Worm (Caenorhabditis elegans) whole organism, young adult: ENCODE results near the gene emb-30.

Experiments
- C06A6.2 ChIP-seq: fragments of 200-800 bp; sonication (Bioruptor generic); conservative IDR thresholded peaks from 2 replicates; pipeline ENCODE4 v1.3.6; 2022; ENCODE audit warnings: missing genetic modification characterization, missing compliant biosample characterization
- F23B12.7 ChIP-seq: sonication (generic microtip); optimal IDR thresholded peaks from 2 replicates; lab custom pipeline; 2017; ENCODE audit warnings: missing genetic modification characterization, mild to moderate bottlenecking, missing compliant biosample characterization, antibody characterized with exemption, moderate library complexity; ENCODE audit not compliant: insufficient read depth
- F39B2.1 ChIP-seq: fragments of 200-800 bp; sonication (Bioruptor generic); IDR thresholded peaks from 2 replicates; pipeline ENCODE4 v1.3.6; 2022; ENCODE audit warnings: missing genetic modification reagents, missing genetic modification characterization, missing compliant biosample characterization
- F49E8.2 ChIP-seq: sonication (generic microtip); optimal IDR thresholded peaks from 3 replicates; lab custom pipeline; 2017; ENCODE audit warnings: missing genetic modification characterization, mild to moderate bottlenecking, missing compliant biosample characterization, antibody characterized with exemption, moderate library complexity; ENCODE audit not compliant: insufficient read depth
- F57A8.1 ChIP-seq: fragments of 200-800 bp; sonication (Bioruptor generic); optimal IDR thresholded peaks from 2 replicates; lab custom pipeline; 2018; ENCODE audit warnings: mild to moderate bottlenecking, missing genetic modification characterization, moderate library complexity, missing compliant biosample characterization
- F57C9.4 ChIP-seq: sonication (generic microtip); optimal IDR thresholded peaks from 2 replicates; lab custom pipeline; 2017; ENCODE audit warnings: mild to moderate bottlenecking, missing genetic modification characterization, missing compliant biosample characterization
- K11D2.4 ChIP-seq: fragments of 200-800 bp; sonication (Bioruptor generic); IDR thresholded peaks from 2 replicates; pipeline ENCODE4 v1.3.6; 2022; ENCODE audit warnings: missing genetic modification reagents, missing genetic modification characterization, missing compliant biosample characterization
- T07F8.4 ChIP-seq: sonication (generic microtip); optimal IDR thresholded peaks from 2 replicates; lab custom pipeline; 2016; ENCODE audit warnings: mild to moderate bottlenecking, missing genetic modification characterization, moderate library complexity, missing compliant biosample characterization
- Y67H2A.10 ChIP-seq: fragments of 200-800 bp; sonication (Bioruptor generic); conservative IDR thresholded peaks from 2 replicates; pipeline ENCODE4 v1.3.6; 2022; ENCODE audit warnings: missing genetic modification reagents, missing genetic modification characterization, missing compliant biosample characterization
- aptf-2 ChIP-seq: fragments of 200-800 bp; sonication (Bioruptor generic); conservative IDR thresholded peaks from 2 replicates; pipeline ENCODE4 v1.3.6; 2022; ENCODE audit warnings: missing genetic modification reagents, missing genetic modification characterization, missing compliant biosample characterization
- aptf-3 ChIP-seq: fragments of 200-800 bp; sonication (Bioruptor generic); IDR thresholded peaks from 2 replicates; pipeline ENCODE4 v1.3.6; 2022; ENCODE audit warnings: missing genetic modification characterization, missing compliant biosample characterization
- atf-7 ChIP-seq: sonication (generic microtip); optimal IDR thresholded peaks from 2 replicates; lab custom pipeline; 2017; ENCODE audit warnings: mild to moderate bottlenecking, missing genetic modification characterization, missing compliant biosample characterization
- attf-3 ChIP-seq: fragments of 200-800 bp; sonication (Bioruptor generic); conservative IDR thresholded peaks from 2 replicates; pipeline ENCODE4 v1.3.6; 2022; ENCODE audit warnings: missing genetic modification reagents, missing genetic modification characterization, missing compliant biosample characterization
- attf-5 ChIP-seq: fragments of 200-800 bp; sonication (Bioruptor generic); optimal IDR thresholded peaks from 2 replicates; lab custom pipeline; 2018; ENCODE audit warnings: mild to moderate bottlenecking, missing genetic modification characterization, missing compliant biosample characterization
- bed-2 ChIP-seq: fragments of 200-800 bp; sonication (Bioruptor generic); IDR thresholded peaks from 2 replicates; pipeline ENCODE4 v1.3.6; 2022; ENCODE audit warnings: missing genetic modification reagents, missing genetic modification characterization, missing compliant biosample characterization
- cebp-2 ChIP-seq: fragments of 200-800 bp; sonication (Bioruptor generic); IDR thresholded peaks from 2 replicates; pipeline ENCODE4 v1.3.6; 2022; ENCODE audit warnings: missing genetic modification characterization, missing compliant biosample characterization
- ceh-40 ChIP-seq: fragments of 200-800 bp; sonication (Bioruptor generic); IDR thresholded peaks from 2 replicates; pipeline ENCODE4 v1.3.6; 2022; ENCODE audit warnings: missing genetic modification characterization, missing compliant biosample characterization
- ceh-79 ChIP-seq: sonication (generic microtip); optimal IDR thresholded peaks from 2 replicates; lab custom pipeline; 2017; ENCODE audit warnings: mild to moderate bottlenecking, missing genetic modification characterization, missing compliant biosample characterization
- ceh-91 ChIP-seq: fragments of 200-800 bp; sonication (Bioruptor generic); IDR thresholded peaks from 2 replicates; pipeline ENCODE4 v1.3.6; 2022; ENCODE audit warnings: missing genetic modification reagents, missing genetic modification characterization, missing compliant biosample characterization
- die-1 ChIP-seq: sonication (generic microtip); optimal IDR thresholded peaks from 2 replicates; lab custom pipeline; 2016; ENCODE audit warnings: missing genotype, mild to moderate bottlenecking, missing genetic modification characterization, missing compliant biosample characterization
- dox-1 ChIP-seq: fragments of 200-800 bp; sonication (Bioruptor generic); IDR thresholded peaks from 2 replicates; pipeline ENCODE4 v1.3.6; 2022; ENCODE audit warnings: missing genetic modification reagents, missing genetic modification characterization, missing compliant biosample characterization
- egl-44 ChIP-seq: fragments of 200-800 bp; sonication (Bioruptor generic); IDR thresholded peaks from 2 replicates; pipeline ENCODE4 v1.3.6; 2022; ENCODE audit warnings: missing genetic modification reagents, missing genetic modification characterization, missing compliant biosample characterization
- ets-4 ChIP-seq: fragments of 200-800 bp; sonication (Bioruptor generic); optimal IDR thresholded peaks from 2 replicates; lab custom pipeline; 2018; ENCODE audit warnings: mild to moderate bottlenecking, missing genetic modification characterization, missing compliant biosample characterization
- gei-17 ChIP-seq: fragments of 200-800 bp; sonication (Bioruptor generic); optimal IDR thresholded peaks from 2 replicates; lab custom pipeline; 2018; ENCODE audit warnings: mild to moderate bottlenecking, missing genetic modification characterization, missing compliant biosample characterization
- him-1 ChIP-seq: sonication (generic microtip); optimal IDR thresholded peaks from 2 replicates; lab custom pipeline; 2016; ENCODE audit warnings: missing genotype, missing genetic modification reagents, missing genetic modification characterization, missing compliant biosample characterization
- hlh-26 ChIP-seq: fragments of 200-800 bp; sonication (Bioruptor generic); conservative IDR thresholded peaks from 2 replicates; pipeline ENCODE4 v1.3.6; 2022; ENCODE audit warnings: missing genetic modification reagents, missing genetic modification characterization, missing compliant biosample characterization
- hrde-1 ChIP-seq: sonication (generic microtip); optimal IDR thresholded peaks from 2 replicates; lab custom pipeline; 2016; ENCODE audit warnings: missing genetic modification characterization, mild to moderate bottlenecking, missing compliant biosample characterization, moderate library complexity, missing genotype, missing genetic modification reagents, borderline replicate concordance
- let-607 ChIP-seq, 2 experiments: fragments of 200-800 bp in 1 of 2; sonication (Bioruptor generic) in 1 of 2; sonication (generic microtip) in 1 of 2; optimal IDR thresholded peaks; 2 replicates each; lab custom pipeline; 2016 to 2018; ENCODE audit warnings: mild to moderate bottlenecking in 2 of 2, missing compliant biosample characterization in 2 of 2, missing genetic modification characterization in 2 of 2, moderate library complexity in 2 of 2, missing genotype in 1 of 2
- lsl-1 ChIP-seq: fragments of 200-800 bp; sonication (Bioruptor generic); optimal IDR thresholded peaks from 2 replicates; lab custom pipeline; 2018; ENCODE audit warnings: mild to moderate bottlenecking, missing genetic modification characterization, moderate library complexity, missing compliant biosample characterization
- lsy-27 ChIP-seq: sonication (generic microtip); optimal IDR thresholded peaks from 2 replicates; lab custom pipeline; 2017; ENCODE audit warnings: missing genetic modification characterization, mild to moderate bottlenecking, missing compliant biosample characterization, antibody characterized with exemption, missing genotype, borderline replicate concordance; ENCODE audit not compliant: insufficient read depth
- mel-28 ChIP-seq: sonication (generic microtip); optimal IDR thresholded peaks from 2 replicates; lab custom pipeline; 2016; ENCODE audit warnings: borderline replicate concordance, mild to moderate bottlenecking, missing genetic modification characterization, missing compliant biosample characterization
- nfya-1 ChIP-seq: sonication (generic microtip); optimal IDR thresholded peaks from 2 replicates; lab custom pipeline; 2017; ENCODE audit warnings: antibody characterized with exemption, missing compliant biosample characterization, missing genetic modification characterization, borderline replicate concordance; ENCODE audit not compliant: insufficient read depth
- nfya-2 ChIP-seq: fragments of 200-800 bp; sonication (Bioruptor generic); IDR thresholded peaks from 2 replicates; pipeline ENCODE4 v1.3.6; 2022; ENCODE audit warnings: missing genetic modification reagents, missing genetic modification characterization, missing compliant biosample characterization
- nhr-179 ChIP-seq: sonication (generic microtip); optimal IDR thresholded peaks from 2 replicates; lab custom pipeline; 2016; ENCODE audit warnings: mild to moderate bottlenecking, missing genetic modification characterization, missing compliant biosample characterization
- pha-4 ChIP-seq: fragments of 150-350 bp; sonication (generic microtip); optimal IDR thresholded peaks from 2 replicates; lab custom pipeline; 2014; ENCODE audit warnings: missing biosample characterization, missing genetic modification reagents, missing genetic modification characterization
- rcor-1 ChIP-seq: fragments of 200-800 bp; sonication (Bioruptor generic); IDR thresholded peaks from 2 replicates; pipeline ENCODE4 v1.3.6; 2022; ENCODE audit warnings: missing genetic modification reagents, missing genetic modification characterization, missing compliant biosample characterization
- repo-1 ChIP-seq: sonication (generic microtip); optimal IDR thresholded peaks from 2 replicates; lab custom pipeline; 2017; ENCODE audit warnings: mild to moderate bottlenecking, missing genetic modification characterization, missing compliant biosample characterization
- rpc-1 ChIP-seq, 2 experiments: fragments of 150-350 bp in 1 of 2; sonication (generic microtip) in 1 of 2; optimal IDR thresholded peaks; 2 replicates each; lab custom pipeline; 2014 to 2018; ENCODE audit warnings: missing biosample characterization in 1 of 2, missing genetic modification characterization in 1 of 2, missing genetic modification reagents in 1 of 2, missing genotype in 1 of 2
- sdz-38 ChIP-seq: sonication (generic microtip); optimal IDR thresholded peaks from 2 replicates; lab custom pipeline; 2016; ENCODE audit warnings: missing genotype, missing genetic modification characterization, missing compliant biosample characterization
- tbx-9 ChIP-seq: sonication (generic microtip); optimal IDR thresholded peaks from 2 replicates; lab custom pipeline; 2016; ENCODE audit warnings: borderline replicate concordance, missing genetic modification characterization, inconsistent platforms, missing compliant biosample characterization
- xnd-1 ChIP-seq: sonication (generic microtip); optimal IDR thresholded peaks from 2 replicates; lab custom pipeline; 2016; ENCODE audit warnings: missing genotype, missing genetic modification reagents, missing genetic modification characterization, missing compliant biosample characterization
- ztf-22 ChIP-seq: fragments of 200-800 bp; sonication (Bioruptor generic); optimal IDR thresholded peaks from 2 replicates; lab custom pipeline; 2018; ENCODE audit warnings: mild to moderate bottlenecking, missing genetic modification characterization, moderate library complexity, missing compliant biosample characterization

Gene emb-30

ce11 chrIII:9406600-9406999 lies 34.7 kb downstream of the emb-30 start, which contains the start of gene T26G10.1 (continued):
- TF ChIP-seq repo-1 (tag; lab: Kevin White, UChicago) (no peak), hrde-1 (tag; lab: Kevin White, UChicago) (peak; percentile 11)

ce11 chrIII:9401036-9401435 lies 40.2 kb downstream of the emb-30 start, which contains the start of gene nlp-48:
Gene nlp-48, minus strand, starts transcription at chrIII:9401136.
- TF ChIP-seq egl-44 (GFP tag; lab: Robert Waterston, UW) (no peak), rcor-1 (GFP tag; lab: Robert Waterston, UW) (no peak), aptf-2 (no peak), dox-1 (GFP tag; lab: Robert Waterston, UW) (no peak), F39B2.1 (GFP tag; lab: Robert Waterston, UW) (no peak), mel-28 (tag; lab: Kevin White, UChicago) (no peak), tbx-9 (tag; lab: Kevin White, UChicago) (no peak), nfya-1 (tag; lab: Kevin White, UChicago) (no peak), ceh-40 (no peak), lsy-27 (tag; lab: Kevin White, UChicago) (no peak), xnd-1 (tag; lab: Kevin White, UChicago) (no peak), T07F8.4 (tag; lab: Kevin White, UChicago) (no peak), sdz-38 (no peak)

ce11 chrIII:9393114-9393780 lies 48.0 kb downstream of the emb-30 start, which contains the start of the genes gpr-2 and rgr-1:
Gene gpr-2, minus strand, starts transcription at chrIII:9393164.
Gene rgr-1, plus strand, starts transcription at chrIII:9393730.
- TF ChIP-seq mel-28 (tag; lab: Kevin White, UChicago) (no peak), F57A8.1 (no peak), F23B12.7 (tag; lab: Kevin White, UChicago) (no peak), attf-3 (peak; percentile 37; the same call in 1 of the 2 replicates), pha-4 (tag; lab: Kevin White, UChicago) (no peak), attf-5 (GFP tag; lab: Kevin White, UChicago) (no peak), C06A6.2 (GFP tag; lab: Robert Waterston, UW) (no peak), cebp-2 (GFP tag; lab: Robert Waterston, UW) (no peak), F49E8.2 (tag; lab: Kevin White, UChicago) (peak; percentile 68), gei-17 (GFP tag; lab: Kevin White, UChicago) (no peak), hrde-1 (tag; lab: Kevin White, UChicago) (no peak), die-1 (tag; lab: Kevin White, UChicago) (no peak), nhr-179 (tag; lab: Kevin White, UChicago) (no peak), hlh-26 (GFP tag; lab: Robert Waterston, UW) (no peak), K11D2.4 (GFP tag; lab: Robert Waterston, UW) (no peak), him-1 (tag; lab: Kevin White, UChicago) (peak; percentile 32), let-607 (tag; optimal IDR thresholded peaks at IDR 0.05; lab: Kevin White, UChicago) (no peak), atf-7 (tag; lab: Kevin White, UChicago) (no peak), ets-4 (no peak), ztf-22 (GFP tag; lab: Kevin White, UChicago) (no peak), Y67H2A.10 (GFP tag; lab: Robert Waterston, UW) (0 out of 2 replicates have a peak, but pooled peaks have one; percentile 37), lsl-1 (GFP tag; lab: Kevin White, UChicago) (peak; percentile 79), aptf-3 (GFP tag; lab: Robert Waterston, UW) (no peak), ceh-40 (no peak), rpc-1 (optimal IDR thresholded peaks at IDR 0.05; lab: Kevin White, UChicago) (no peak), rpc-1 (tag; optimal IDR thresholded peaks at IDR 0.05; lab: Kevin White, UChicago) (no peak), nfya-2 (GFP tag; lab: Robert Waterston, UW) (no peak), F57C9.4 (tag; lab: Kevin White, UChicago) (no peak), ceh-91 (GFP tag; lab: Robert Waterston, UW) (peak; percentile 95), bed-2 (GFP tag; lab: Robert Waterston, UW) (no peak), aptf-2 (0 out of 2 replicates have a peak, but pooled peaks have one; percentile 44), ceh-79 (tag; lab: Kevin White, UChicago) (no peak)
